Worm (Caenorhabditis elegans) whole organism, young adult: ENCODE measurements around the gene M70.5.

ENCODE experiments used
- chd-7 ChIP-seq: sonication (generic microtip); optimal IDR thresholded peaks from 2 replicates; lab custom pipeline; 2016; ENCODE audit warnings: mild to moderate bottlenecking, missing genetic modification characterization, moderate library complexity, missing compliant biosample characterization
- lin-35 ChIP-seq, 3 experiments: fragments of 150-350 bp in 2 of 3; sonication (generic microtip) in 1 of 3; optimal IDR thresholded peaks; 2 replicates each; lab custom pipeline; 2014 to 2018; ENCODE audit warnings: missing biosample characterization in 3 of 3, missing genetic modification characterization in 3 of 3, missing genetic modification reagents in 3 of 3

DNA sequence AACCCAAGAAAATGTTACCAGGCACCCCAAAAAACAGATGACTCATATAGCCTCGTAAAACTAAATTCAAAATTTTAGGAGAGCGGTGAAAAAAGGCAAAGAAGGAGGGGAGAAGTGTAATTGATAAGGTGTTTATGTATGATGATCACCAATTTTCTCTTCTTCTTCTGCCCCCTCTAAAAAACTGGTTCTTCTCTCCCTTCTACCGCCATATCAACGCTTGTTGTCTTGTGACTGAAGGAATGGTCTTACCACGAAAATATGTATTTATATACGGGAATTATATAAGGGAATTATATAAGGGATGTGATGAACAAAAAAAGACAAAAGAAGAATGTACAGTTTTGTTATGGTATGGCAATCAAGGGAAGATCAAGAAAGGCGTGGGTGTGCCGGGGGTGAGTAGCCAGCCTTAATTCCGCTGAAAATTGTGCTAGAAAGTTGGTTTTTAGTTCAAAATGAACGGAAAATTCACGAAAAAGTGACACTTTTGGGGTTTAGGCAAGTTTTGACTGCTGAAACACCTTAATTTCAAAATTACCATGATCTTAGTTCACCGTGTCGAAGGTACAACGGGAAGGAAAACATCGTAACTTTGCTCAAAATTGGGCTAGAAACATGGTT lies 6.0 kb upstream of the M70.5 start:
- TF ChIP-seq chd-7 (tag; lab: Kevin White, UChicago) (no peak), lin-35 (GFP tag; optimal IDR thresholded peaks at IDR 0.05; lab: Kevin White, UChicago) (no peak)
